Fruit fly (Drosophila melanogaster) whole organism, embryonic: Measurements from ENCODE around the gene CG15263.
A peak's percentile ranks its signal among the peaks of the same experiment; 100 is the strongest.

Experiments
- Aef1 ChIP-seq: fragments of 200-800 bp; sonication (Bioruptor generic); IDR thresholded peaks from 3 replicates; pipeline ENCODE4 v1.3.6; 2022; ENCODE audit warnings: missing biosample characterization, missing genetic modification characterization
- Atf3 ChIP-seq: fragments of 200-800 bp; sonication (Bioruptor generic); optimal IDR thresholded peaks from 3 replicates; lab custom pipeline; 2016; ENCODE audit warnings: missing biosample characterization, missing genetic modification characterization
- BEAF-32 ChIP-seq: fragments of 200-800 bp; sonication (Bioruptor generic); optimal IDR thresholded peaks from 3 replicates; lab custom pipeline; 2017; ENCODE audit warnings: missing biosample characterization, missing genetic modification characterization, mild to moderate bottlenecking, moderate library complexity, missing genetic modification reagents
- Bgb ChIP-seq: fragments of 200-800 bp; sonication (Bioruptor generic); IDR thresholded peaks from 2 replicates; pipeline ENCODE4 v1.3.6; 2022; ENCODE audit warnings: missing biosample characterization, missing genetic modification characterization; ENCODE audit not compliant: partially characterized antibody
- Blimp-1 ChIP-seq: fragments of 200-800 bp; sonication (Bioruptor generic); optimal IDR thresholded peaks from 3 replicates; lab custom pipeline; 2018; ENCODE audit warnings: missing biosample characterization, missing genetic modification characterization, mild to moderate bottlenecking, moderate library complexity, missing genetic modification reagents
- CG11398 ChIP-seq: fragments of 200-800 bp; sonication (Bioruptor generic); optimal IDR thresholded peaks from 2 replicates; lab custom pipeline; 2016; ENCODE audit warnings: missing biosample characterization, missing genetic modification characterization
- CG11504 ChIP-seq: fragments of 200-800 bp; sonication (Bioruptor generic); optimal IDR thresholded peaks from 3 replicates; lab custom pipeline; 2019; ENCODE audit warnings: missing biosample characterization, mild to moderate bottlenecking, missing genetic modification characterization, moderate library complexity
- CG14710 ChIP-seq: fragments of 200-800 bp; sonication (Bioruptor generic); optimal IDR thresholded peaks from 3 replicates; lab custom pipeline; 2019; ENCODE audit warnings: missing biosample characterization, mild to moderate bottlenecking, missing genetic modification characterization, moderate library complexity
- CG15269 ChIP-seq: fragments of 200-800 bp; sonication (Bioruptor generic); optimal IDR thresholded peaks from 2 replicates; lab custom pipeline; 2018; ENCODE audit warnings: missing biosample characterization, mild to moderate bottlenecking, missing genetic modification characterization, moderate library complexity
- CG17361 ChIP-seq: fragments of 200-800 bp; sonication (Bioruptor generic); IDR thresholded peaks from 3 replicates; pipeline ENCODE4 v1.3.6; 2022; ENCODE audit warnings: missing biosample characterization, missing genetic modification characterization
- CG2116 ChIP-seq: fragments of 200-800 bp; sonication (Bioruptor generic); optimal IDR thresholded peaks from 3 replicates; lab custom pipeline; 2018; ENCODE audit warnings: missing biosample characterization, mild to moderate bottlenecking, missing genetic modification characterization
- CG31441 ChIP-seq: fragments of 200-800 bp; sonication (Bioruptor generic); IDR thresholded peaks from 2 replicates; pipeline ENCODE4 v1.3.6; 2022; ENCODE audit warnings: missing biosample characterization, missing genetic modification characterization
- CG32532 ChIP-seq: fragments of 200-800 bp; sonication (Bioruptor generic); IDR thresholded peaks from 2 replicates; pipeline ENCODE4 v1.3.6; 2022; ENCODE audit warnings: missing biosample characterization, missing genetic modification characterization
- CG32767 ChIP-seq: fragments of 200-800 bp; sonication (Bioruptor generic); IDR thresholded peaks from 2 replicates; pipeline ENCODE4 v1.3.6; 2022; ENCODE audit warnings: missing biosample characterization, missing genetic modification characterization
- CG33557 ChIP-seq: fragments of 200-800 bp; sonication (Bioruptor generic); optimal IDR thresholded peaks from 2 replicates; lab custom pipeline; 2019; ENCODE audit warnings: missing biosample characterization, mild to moderate bottlenecking, missing genetic modification characterization, moderate library complexity
- CG34224 ChIP-seq: fragments of 200-800 bp; sonication (Bioruptor generic); IDR thresholded peaks from 3 replicates; pipeline ENCODE4 v1.3.6; 2022; ENCODE audit warnings: missing biosample characterization, missing genetic modification characterization; ENCODE audit not compliant: partially characterized antibody
- CG4617 ChIP-seq: fragments of 200-800 bp; sonication (Bioruptor generic); optimal IDR thresholded peaks from 3 replicates; lab custom pipeline; 2016; ENCODE audit warnings: missing biosample characterization, missing genetic modification characterization, borderline replicate concordance
- CG6689 ChIP-seq: fragments of 200-800 bp; sonication (Bioruptor generic); IDR thresholded peaks from 2 replicates; pipeline ENCODE4 v1.3.6; 2022; ENCODE audit warnings: missing biosample characterization, missing genetic modification characterization
- CG6854 ChIP-seq: fragments of 200-800 bp; sonication (Bioruptor generic); optimal IDR thresholded peaks from 3 replicates; lab custom pipeline; 2017; ENCODE audit warnings: missing biosample characterization, mild to moderate bottlenecking, missing genetic modification characterization
- CG7839 ChIP-seq: fragments of 200-800 bp; sonication (Bioruptor generic); optimal IDR thresholded peaks from 3 replicates; lab custom pipeline; 2018; ENCODE audit warnings: missing biosample characterization, mild to moderate bottlenecking, missing genetic modification characterization, moderate library complexity
- CG7963 ChIP-seq: fragments of 200-800 bp; sonication (Bioruptor generic); IDR thresholded peaks from 3 replicates; pipeline ENCODE4 v1.3.6; 2022; ENCODE audit warnings: missing biosample characterization, missing genetic modification characterization; ENCODE audit not compliant: partially characterized antibody
- CG8290 ChIP-seq, 3 experiments: fragments of 200-800 bp; sonication (Bioruptor generic); optimal IDR thresholded peaks; 2 replicates each; lab custom pipeline; 2016 to 2019; ENCODE audit warnings: missing biosample characterization in 3 of 3, missing genetic modification characterization in 3 of 3, mild to moderate bottlenecking in 2 of 3, moderate library complexity in 1 of 3
- Dll ChIP-seq: fragments of 200-800 bp; sonication (Bioruptor generic); IDR thresholded peaks from 4 replicates; pipeline ENCODE4 v1.3.6; 2022; ENCODE audit warnings: missing biosample characterization, missing genetic modification characterization; ENCODE audit not compliant: partially characterized antibody
- Fer1 ChIP-seq: fragments of 200-800 bp; sonication (Bioruptor generic); optimal IDR thresholded peaks from 2 replicates; lab custom pipeline; 2017; ENCODE audit warnings: missing biosample characterization, mild to moderate bottlenecking, missing genetic modification characterization
- GATAe ChIP-seq: fragments of 200-800 bp; sonication (Bioruptor generic); conservative IDR thresholded peaks from 2 replicates; pipeline ENCODE4 v1.3.6; 2022; ENCODE audit warnings: missing biosample characterization, missing genetic modification characterization
- Hr3 ChIP-seq: fragments of 200-800 bp; sonication (Bioruptor generic); optimal IDR thresholded peaks from 3 replicates; lab custom pipeline; 2016; ENCODE audit warnings: missing biosample characterization, missing genetic modification characterization
- Lpt ChIP-seq: fragments of >200 bp; optimal IDR thresholded peaks from 2 replicates; lab custom pipeline; 2018; ENCODE audit warnings: missing biosample characterization, missing genetic modification characterization
- Opbp ChIP-seq: fragments of 200-800 bp; sonication (Bioruptor generic); IDR thresholded peaks from 3 replicates; pipeline ENCODE4 v1.3.6; 2022; ENCODE audit warnings: missing biosample characterization, missing genetic modification characterization; ENCODE audit not compliant: partially characterized antibody
- Ptx1 ChIP-seq: fragments of 200-800 bp; sonication (Bioruptor generic); IDR thresholded peaks from 2 replicates; pipeline ENCODE4 v1.3.6; 2022; ENCODE audit warnings: missing biosample characterization, missing genetic modification characterization
- Rfx ChIP-seq: fragments of 200-800 bp; sonication (Bioruptor generic); IDR thresholded peaks from 2 replicates; pipeline ENCODE4 v1.3.6; 2022; ENCODE audit warnings: missing biosample characterization, missing genetic modification characterization
- Scr ChIP-seq: fragments of 200-800 bp; sonication (Bioruptor generic); IDR thresholded peaks from 2 replicates; pipeline ENCODE4 v1.3.6; 2022; ENCODE audit warnings: missing biosample characterization, missing genetic modification characterization; ENCODE audit not compliant: partially characterized antibody
- Sin3A ChIP-seq: fragments of >200 bp; optimal IDR thresholded peaks from 2 replicates; lab custom pipeline; 2018
- Sox100B ChIP-seq: fragments of 200-800 bp; sonication (Bioruptor generic); optimal IDR thresholded peaks from 3 replicates; lab custom pipeline; 2018; ENCODE audit warnings: missing biosample characterization, mild to moderate bottlenecking, missing genetic modification characterization
- amos ChIP-seq: fragments of 200-800 bp; sonication (Bioruptor generic); IDR thresholded peaks from 2 replicates; pipeline ENCODE4 v1.3.6; 2022; ENCODE audit warnings: missing biosample characterization, missing genetic modification characterization; ENCODE audit not compliant: partially characterized antibody
- ato ChIP-seq: fragments of 200-800 bp; sonication (Bioruptor generic); IDR thresholded peaks from 2 replicates; pipeline ENCODE4 v1.3.6; 2022; ENCODE audit warnings: missing biosample characterization, missing genetic modification characterization; ENCODE audit not compliant: partially characterized antibody
- gcm ChIP-seq: fragments of 200-800 bp; sonication (Bioruptor generic); optimal IDR thresholded peaks from 2 replicates; lab custom pipeline; 2019; ENCODE audit warnings: missing biosample characterization, mild to moderate bottlenecking, missing genetic modification characterization, moderate library complexity
- grau ChIP-seq: fragments of 200-800 bp; optimal IDR thresholded peaks from 3 replicates; lab custom pipeline; 2019; ENCODE audit warnings: missing biosample characterization, mild to moderate bottlenecking, missing genetic modification characterization, moderate library complexity
- hbn ChIP-seq: fragments of 200-800 bp; sonication (Bioruptor generic); IDR thresholded peaks from 2 replicates; pipeline ENCODE4 v1.3.6; 2022; ENCODE audit warnings: missing biosample characterization, missing genetic modification characterization; ENCODE audit not compliant: partially characterized antibody
- lov ChIP-seq, 2 experiments: fragments of 200-800 bp in 1 of 2; fragments of >200 bp in 1 of 2; sonication (Bioruptor generic) in 1 of 2; IDR thresholded peaks in 1 of 2; optimal IDR thresholded peaks in 1 of 2; 2 replicates in 1 of 2; 3 replicates in 1 of 2; pipeline versions ENCODE4 v1.3.6 to Lab custom; 2017 to 2022; ENCODE audit warnings: missing biosample characterization in 1 of 2, missing genetic modification characterization in 1 of 2
- mld ChIP-seq: fragments of 200-800 bp; sonication (Bioruptor generic); IDR thresholded peaks from 3 replicates; pipeline ENCODE4 v1.3.6; 2022; ENCODE audit warnings: missing biosample characterization, missing genetic modification characterization; ENCODE audit not compliant: partially characterized antibody
- nmo ChIP-seq: fragments of 200-800 bp; sonication (Bioruptor generic); optimal IDR thresholded peaks from 2 replicates; lab custom pipeline; 2018; ENCODE audit warnings: missing biosample characterization, mild to moderate bottlenecking, missing genetic modification characterization, moderate library complexity
- vnd ChIP-seq: fragments of 200-800 bp; sonication (Bioruptor generic); IDR thresholded peaks from 3 replicates; pipeline ENCODE4 v1.3.6; 2022; ENCODE audit warnings: missing biosample characterization, missing genetic modification characterization; ENCODE audit not compliant: partially characterized antibody
- z ChIP-seq: fragments of 200-800 bp; sonication (Bioruptor generic); IDR thresholded peaks from 3 replicates; pipeline ENCODE4 v1.3.6; 2022; ENCODE audit warnings: missing biosample characterization, missing genetic modification characterization
- zen2 ChIP-seq: fragments of 200-800 bp; sonication (Bioruptor generic); IDR thresholded peaks from 3 replicates; pipeline ENCODE4 v1.3.6; 2022; ENCODE audit warnings: missing biosample characterization, missing genetic modification characterization; ENCODE audit not compliant: partially characterized antibody
- zfh1 ChIP-seq: fragments of 200-800 bp; sonication (Bioruptor generic); IDR thresholded peaks from 3 replicates; pipeline ENCODE4 v1.3.6; 2022; ENCODE audit warnings: missing biosample characterization, missing genetic modification characterization

Gene CG15263

dm6 chr2L:15271757-15272589 lies 12.8 kb upstream of the CG15263 start, which contains the start of gene Cul3 (continued):
- TF ChIP-seq CG32532 (GFP tag; lab: Robert Waterston, UW) = peak; percentile 40
- TF ChIP-seq GATAe = no peak
- peak; percentile 40 for TF ChIP-seq grau (tag; lab: Kevin White, UChicago)
- peak; percentile 66; the same call in 2 of the 3 replicates for TF ChIP-seq CG7963
- no peak for TF ChIP-seq CG32767 (GFP tag; lab: Robert Waterston, UW)
- TF ChIP-seq amos (GFP tag; lab: Robert Waterston, UW) = peak; percentile 83
- TF ChIP-seq CG31441 (GFP tag; lab: Robert Waterston, UW) = peak; percentile 57; the same call in 1 of the 2 replicates
- TF ChIP-seq CG2116 (GFP tag; lab: Kevin White, UChicago) = peak; percentile 28
- TF ChIP-seq CG6854 (GFP tag; lab: Kevin White, UChicago) = no peak
- no peak for TF ChIP-seq CG8290 (GFP tag; optimal IDR thresholded peaks at IDR 0.05; lab: Kevin White, UChicago)
- peak in 1 of 2 experiments; percentile 18 for TF ChIP-seq CG8290 (tag; optimal IDR thresholded peaks at IDR 0.05; lab: Kevin White, UChicago)
- TF ChIP-seq Hr3 (GFP tag; lab: Kevin White, UChicago) = peak; percentile 20
- TF ChIP-seq CG4617 (GFP tag; lab: Kevin White, UChicago) = peak; percentile 61
- peak; percentile 85 for TF ChIP-seq vnd (GFP tag; lab: Robert Waterston, UW)
- TF ChIP-seq Sox100B (GFP tag; lab: Kevin White, UChicago) = peak; percentile 21
- no peak for TF ChIP-seq CG11398 (GFP tag; lab: Kevin White, UChicago)
- peak; percentile 68 for TF ChIP-seq mld
- peak; percentile 24 for TF ChIP-seq Sin3A (lab: Kevin White, UChicago)
- TF ChIP-seq Bgb = peak; percentile 76
- TF ChIP-seq Scr (GFP tag; lab: Robert Waterston, UW) = peak; percentile 85
- peak; percentile 19 for TF ChIP-seq nmo (GFP tag; lab: Kevin White, UChicago)
- peak; percentile 58; the same call in 2 of the 3 replicates for TF ChIP-seq zen2
- TF ChIP-seq ato (GFP tag; lab: Robert Waterston, UW) = peak; percentile 34; the same call in 1 of the 2 replicates
- no peak for TF ChIP-seq z (GFP tag; lab: Robert Waterston, UW)
- no peak for TF ChIP-seq lov (optimal IDR thresholded peaks at IDR 0.05; lab: Kevin White, UChicago)
- no peak for TF ChIP-seq lov (GFP tag; IDR thresholded peaks at IDR 0.05; lab: Robert Waterston, UW)
- peak; percentile 23 for TF ChIP-seq CG15269 (tag; lab: Kevin White, UChicago)
- TF ChIP-seq hbn (GFP tag; lab: Robert Waterston, UW) = peak; percentile 72
- peak; percentile 79 for TF ChIP-seq Aef1
- peak; percentile 28 for TF ChIP-seq CG14710 (tag; lab: Kevin White, UChicago)
- peak; percentile 73 for TF ChIP-seq CG34224 (GFP tag; lab: Robert Waterston, UW)
- peak; percentile 47; the same call in 1 of the 3 replicates for TF ChIP-seq CG17361 (GFP tag; lab: Robert Waterston, UW)
- no peak for TF ChIP-seq Fer1 (GFP tag; lab: Kevin White, UChicago)
- peak; percentile 85 for TF ChIP-seq Dll (GFP tag; lab: Robert Waterston, UW)
- 0 out of 3 replicates have a peak, but pooled peaks have one; percentile 3 for TF ChIP-seq zfh1 (GFP tag; lab: Robert Waterston, UW)
- peak; percentile 77 for TF ChIP-seq BEAF-32 (GFP tag; lab: Kevin White, UChicago)
- peak; percentile 85 for TF ChIP-seq Opbp (GFP tag; lab: Robert Waterston, UW)
- no peak for TF ChIP-seq Atf3 (GFP tag; lab: Kevin White, UChicago)
- TF ChIP-seq Ptx1 = peak; percentile 14; the same call in 1 of the 2 replicates
- no peak for TF ChIP-seq Lpt (GFP tag; lab: Kevin White, UChicago)
- TF ChIP-seq CG7839 (tag; lab: Kevin White, UChicago) = peak; percentile 49
- peak; percentile 57 for TF ChIP-seq CG11504
- no peak for TF ChIP-seq CG6689 (GFP tag; lab: Robert Waterston, UW)
- no peak for TF ChIP-seq Blimp-1 (GFP tag; lab: Kevin White, UChicago)
- peak; percentile 32; the same call in 1 of the 2 replicates for TF ChIP-seq Rfx
- TF ChIP-seq gcm = no peak
- TF ChIP-seq CG33557 (GFP tag; lab: Kevin White, UChicago) = no peak
